Fruit fly (Drosophila melanogaster) whole organism, embryonic: ENCODE data around the gene Ced-12.

Experiments
- BEAF-32 ChIP-seq: fragments of 200-800 bp; sonication (Bioruptor generic); optimal IDR thresholded peaks from 3 replicates; lab custom pipeline; 2017; ENCODE audit warnings: missing biosample characterization, missing genetic modification characterization, mild to moderate bottlenecking, moderate library complexity, missing genetic modification reagents
- CG10147 ChIP-seq: fragments of 200-800 bp; sonication (Bioruptor generic); optimal IDR thresholded peaks from 2 replicates; lab custom pipeline; 2019; ENCODE audit warnings: missing biosample characterization, mild to moderate bottlenecking, missing genetic modification characterization, moderate library complexity
- CG10979 ChIP-seq: fragments of 200-800 bp; sonication (Bioruptor generic); optimal IDR thresholded peaks from 2 replicates; lab custom pipeline; 2018; ENCODE audit warnings: missing biosample characterization, mild to moderate bottlenecking, missing genetic modification characterization, moderate library complexity
- CG14050 ChIP-seq: fragments of 200-800 bp; sonication (Bioruptor generic); IDR thresholded peaks from 3 replicates; pipeline ENCODE4 v1.3.6; 2022; ENCODE audit warnings: missing biosample characterization, missing genetic modification characterization
- CG14441 ChIP-seq: fragments of 200-800 bp; sonication (Bioruptor generic); IDR thresholded peaks from 2 replicates; pipeline ENCODE4 v1.3.6; 2022; ENCODE audit warnings: missing biosample characterization, missing genetic modification characterization
- CG15269 ChIP-seq: fragments of 200-800 bp; sonication (Bioruptor generic); optimal IDR thresholded peaks from 2 replicates; lab custom pipeline; 2018; ENCODE audit warnings: missing biosample characterization, mild to moderate bottlenecking, missing genetic modification characterization, moderate library complexity
- CG1647 ChIP-seq: fragments of 200-800 bp; sonication (Bioruptor generic); optimal IDR thresholded peaks from 3 replicates; lab custom pipeline; 2016; ENCODE audit warnings: missing biosample characterization, missing genetic modification characterization
- CG17568 ChIP-seq: fragments of 200-800 bp; sonication (Bioruptor generic); optimal IDR thresholded peaks from 2 replicates; lab custom pipeline; 2018; ENCODE audit warnings: missing biosample characterization, mild to moderate bottlenecking, missing genetic modification characterization, moderate library complexity
- CG17829 ChIP-seq: fragments of 200-800 bp; optimal IDR thresholded peaks from 2 replicates; lab custom pipeline; 2019; ENCODE audit warnings: missing biosample characterization, mild to moderate bottlenecking, missing genetic modification characterization, moderate library complexity
- CG1832 ChIP-seq: fragments of 200-800 bp; sonication (Bioruptor generic); optimal IDR thresholded peaks from 2 replicates; lab custom pipeline; 2017; ENCODE audit warnings: missing biosample characterization, mild to moderate bottlenecking, missing genetic modification characterization, inconsistent platforms
- CG18476 ChIP-seq: fragments of 200-800 bp; sonication (Bioruptor generic); optimal IDR thresholded peaks from 2 replicates; lab custom pipeline; 2016; ENCODE audit warnings: missing biosample characterization, mild to moderate bottlenecking, missing genetic modification characterization
- CG2199 ChIP-seq: fragments of 200-800 bp; sonication (Bioruptor generic); IDR thresholded peaks from 3 replicates; pipeline ENCODE4 v1.3.6; 2022; ENCODE audit warnings: missing biosample characterization, missing genetic modification characterization
- CG32772 ChIP-seq: fragments of 200-800 bp; sonication (Bioruptor generic); IDR thresholded peaks from 2 replicates; pipeline ENCODE4 v1.3.6; 2022; ENCODE audit warnings: missing biosample characterization, missing genetic modification characterization
- CG34224 ChIP-seq: fragments of 200-800 bp; sonication (Bioruptor generic); IDR thresholded peaks from 3 replicates; pipeline ENCODE4 v1.3.6; 2022; ENCODE audit warnings: missing biosample characterization, missing genetic modification characterization; ENCODE audit not compliant: partially characterized antibody
- CG3726 ChIP-seq: fragments of 200-800 bp; sonication (Bioruptor generic); IDR thresholded peaks from 3 replicates; pipeline ENCODE4, ENCODE4 v1.3.6; 2022; ENCODE audit warnings: missing biosample characterization, missing genetic modification characterization
- CG5180 ChIP-seq: fragments of 200-800 bp; sonication (Bioruptor generic); optimal IDR thresholded peaks from 3 replicates; lab custom pipeline; 2017; ENCODE audit warnings: missing biosample characterization, missing genetic modification characterization, mild to moderate bottlenecking, moderate library complexity, missing genetic modification reagents
- CG6175 ChIP-seq: fragments of 200-800 bp; sonication (Bioruptor generic); IDR thresholded peaks from 3 replicates; pipeline ENCODE4 v1.3.6; 2022; ENCODE audit warnings: missing biosample characterization, missing genetic modification characterization
- CG6689 ChIP-seq: fragments of 200-800 bp; sonication (Bioruptor generic); IDR thresholded peaks from 2 replicates; pipeline ENCODE4 v1.3.6; 2022; ENCODE audit warnings: missing biosample characterization, missing genetic modification characterization
- CG7745 ChIP-seq: fragments of 200-800 bp; sonication (Bioruptor generic); optimal IDR thresholded peaks from 2 replicates; lab custom pipeline; 2018; ENCODE audit warnings: missing biosample characterization, mild to moderate bottlenecking, missing genetic modification characterization, moderate library complexity
- CG8290 ChIP-seq, 3 experiments: fragments of 200-800 bp; sonication (Bioruptor generic); optimal IDR thresholded peaks; 2 replicates each; lab custom pipeline; 2016 to 2019; ENCODE audit warnings: missing biosample characterization in 3 of 3, missing genetic modification characterization in 3 of 3, mild to moderate bottlenecking in 2 of 3, moderate library complexity in 1 of 3
- CG9215 ChIP-seq: fragments of 200-800 bp; sonication (Bioruptor generic); IDR thresholded peaks from 2 replicates; pipeline ENCODE4 v1.3.6; 2022; ENCODE audit warnings: missing biosample characterization, missing genetic modification characterization
- CkIIα-i1 ChIP-seq: fragments of 200-800 bp; sonication (Bioruptor generic); IDR thresholded peaks from 2 replicates; pipeline ENCODE4 v1.3.6; 2022; ENCODE audit warnings: missing biosample characterization, missing genetic modification characterization
- Elba2 ChIP-seq: fragments of 200-800 bp; sonication (Bioruptor generic); optimal IDR thresholded peaks from 3 replicates; lab custom pipeline; 2016; ENCODE audit warnings: missing biosample characterization, missing genetic modification characterization
- HmgD ChIP-seq: fragments of 200-800 bp; sonication (Bioruptor generic); optimal IDR thresholded peaks from 3 replicates; lab custom pipeline; 2016; ENCODE audit warnings: missing biosample characterization, missing genetic modification characterization
- Lim3 ChIP-seq: fragments of 200-800 bp; sonication (Bioruptor generic); IDR thresholded peaks from 2 replicates; pipeline ENCODE4 v1.3.6; 2022; ENCODE audit warnings: missing biosample characterization, missing genetic modification characterization
- Opbp ChIP-seq: fragments of 200-800 bp; sonication (Bioruptor generic); IDR thresholded peaks from 3 replicates; pipeline ENCODE4 v1.3.6; 2022; ENCODE audit warnings: missing biosample characterization, missing genetic modification characterization; ENCODE audit not compliant: partially characterized antibody
- Pdp1 ChIP-seq, 2 experiments: fragments of 200-800 bp; sonication (Bioruptor generic); optimal IDR thresholded peaks; 3 replicates each; lab custom pipeline; 2016; ENCODE audit warnings: missing biosample characterization in 2 of 2, missing genetic modification characterization in 2 of 2, mild to moderate bottlenecking in 1 of 2, moderate library complexity in 1 of 2
- Spps ChIP-seq: fragments of 200-800 bp; sonication (Bioruptor generic); optimal IDR thresholded peaks from 2 replicates; lab custom pipeline; 2018; ENCODE audit warnings: missing biosample characterization, mild to moderate bottlenecking, missing genetic modification characterization
- ab ChIP-seq: fragments of 200-800 bp; sonication (Bioruptor generic); optimal IDR thresholded peaks from 2 replicates; lab custom pipeline; 2016; ENCODE audit warnings: missing biosample characterization, missing genetic modification characterization
- ato ChIP-seq: fragments of 200-800 bp; sonication (Bioruptor generic); IDR thresholded peaks from 2 replicates; pipeline ENCODE4 v1.3.6; 2022; ENCODE audit warnings: missing biosample characterization, missing genetic modification characterization; ENCODE audit not compliant: partially characterized antibody
- disco-r ChIP-seq: fragments of 200-800 bp; sonication (Bioruptor generic); optimal IDR thresholded peaks from 2 replicates; lab custom pipeline; 2016; ENCODE audit warnings: missing biosample characterization, missing genetic modification characterization
- fu2 ChIP-seq: fragments of 200-800 bp; sonication (Bioruptor generic); optimal IDR thresholded peaks from 2 replicates; lab custom pipeline; 2016; ENCODE audit warnings: missing biosample characterization, missing genetic modification characterization
- grn ChIP-seq: fragments of 200-800 bp; sonication (Bioruptor generic); optimal IDR thresholded peaks from 3 replicates; lab custom pipeline; 2017; ENCODE audit warnings: missing biosample characterization, missing genetic modification characterization
- h ChIP-seq: fragments of >200 bp; optimal IDR thresholded peaks from 2 replicates; lab custom pipeline; 2017
- ken ChIP-seq: fragments of 200-800 bp; sonication (Bioruptor generic); IDR thresholded peaks from 3 replicates; pipeline ENCODE4 v1.3.6; 2022; ENCODE audit warnings: missing biosample characterization, missing genetic modification characterization
- lola ChIP-seq, 3 experiments: fragments of >200 bp in 2 of 3; fragments of 200-800 bp in 1 of 3; sonication (Bioruptor generic) in 1 of 3; optimal IDR thresholded peaks; 2 replicates each; lab custom pipeline; 2017 to 2019; ENCODE audit warnings: missing biosample characterization in 3 of 3, missing genetic modification characterization in 3 of 3, mild to moderate bottlenecking in 1 of 3, moderate library complexity in 1 of 3
- nerfin-2 ChIP-seq: fragments of 200-800 bp; sonication (Bioruptor generic); IDR thresholded peaks from 2 replicates; pipeline ENCODE4 v1.3.6; 2022; ENCODE audit warnings: missing biosample characterization, missing genetic modification characterization; ENCODE audit not compliant: partially characterized antibody
- pan ChIP-seq, 4 experiments: fragments of >200 bp in 3 of 4; fragments of 200-800 bp in 1 of 4; sonication (Bioruptor generic) in 1 of 4; optimal IDR thresholded peaks in 3 of 4; IDR thresholded peaks in 1 of 4; 2 replicates each; pipeline versions ENCODE4 v1.3.6 to Lab custom; 2017 to 2022; ENCODE audit warnings: missing biosample characterization in 2 of 4, missing genetic modification characterization in 2 of 4, mixed read lengths in 1 of 4
- pita ChIP-seq: fragments of 200-800 bp; sonication (Bioruptor generic); optimal IDR thresholded peaks from 2 replicates; lab custom pipeline; 2017; ENCODE audit warnings: missing biosample characterization, mild to moderate bottlenecking, missing genetic modification characterization
- schlank ChIP-seq: fragments of 200-800 bp; sonication (Bioruptor generic); optimal IDR thresholded peaks from 2 replicates; lab custom pipeline; 2018; ENCODE audit warnings: missing biosample characterization, mild to moderate bottlenecking, missing genetic modification characterization
- shn ChIP-seq: fragments of 200-800 bp; sonication (Bioruptor generic); optimal IDR thresholded peaks from 3 replicates; lab custom pipeline; 2016; ENCODE audit warnings: missing biosample characterization, missing genetic modification characterization
- sim ChIP-seq: fragments of 200-800 bp; sonication (Bioruptor generic); IDR thresholded peaks from 2 replicates; pipeline ENCODE4 v1.3.6; 2022; ENCODE audit warnings: missing biosample characterization, missing genetic modification characterization
- sima ChIP-seq: fragments of 200-800 bp; sonication (Bioruptor generic); optimal IDR thresholded peaks from 2 replicates; lab custom pipeline; 2016; ENCODE audit warnings: missing biosample characterization, missing genetic modification characterization
- sna ChIP-seq: fragments of 200-800 bp; sonication (Bioruptor generic); IDR thresholded peaks from 2 replicates; pipeline ENCODE4 v1.3.6; 2022; ENCODE audit warnings: missing biosample characterization, missing genetic modification characterization; ENCODE audit not compliant: partially characterized antibody
- tll ChIP-seq, 2 experiments: fragments of 200-800 bp in 1 of 2; fragments of >200 bp in 1 of 2; sonication (Bioruptor generic) in 1 of 2; optimal IDR thresholded peaks; 2 replicates each; lab custom pipeline; 2017 to 2019; ENCODE audit warnings: missing biosample characterization in 2 of 2, missing genetic modification characterization in 2 of 2, mild to moderate bottlenecking in 1 of 2, moderate library complexity in 1 of 2
- tna ChIP-seq: fragments of 200-800 bp; sonication (Bioruptor generic); IDR thresholded peaks from 2 replicates; pipeline ENCODE4 v1.3.6; 2022; ENCODE audit warnings: missing biosample characterization, missing genetic modification characterization; ENCODE audit not compliant: partially characterized antibody
- ttk ChIP-seq: fragments of 200-800 bp; sonication (Bioruptor generic); IDR thresholded peaks from 2 replicates; pipeline ENCODE4 v2.1.2; 2022; ENCODE audit warnings: missing biosample characterization, missing genetic modification characterization

Ced-12 gene

dm6 chr2L:12055837-12056388 lies 41.7 kb upstream of the Ced-12 start, which contains the start of the genes JhI-21, RpL7-like and CG34164 (continued):
- TF ChIP-seq fu2 (GFP tag; lab: Kevin White, UChicago), result no peak
- peak; percentile 31; the same call in 1 of the 2 replicates for TF ChIP-seq ato (GFP tag; lab: Robert Waterston, UW)
- TF ChIP-seq disco-r, result no peak
- TF ChIP-seq CG6175, result no peak
- TF ChIP-seq ab, result no peak
- no peak for TF ChIP-seq shn
- TF ChIP-seq tll (GFP tag; optimal IDR thresholded peaks at IDR 0.05; lab: Kevin White, UChicago), result no peak
- TF ChIP-seq CG8290 (GFP tag; optimal IDR thresholded peaks at IDR 0.05; lab: Kevin White, UChicago), result no peak
- no peak for TF ChIP-seq CG8290 (tag; optimal IDR thresholded peaks at IDR 0.05; lab: Kevin White, UChicago)
- no peak for TF ChIP-seq Elba2
- TF ChIP-seq CG5180 (GFP tag; lab: Kevin White, UChicago), result no peak
- TF ChIP-seq BEAF-32, result peak; percentile 71
- no peak for TF ChIP-seq CG10979 (tag; lab: Kevin White, UChicago)
- TF ChIP-seq pita (GFP tag; lab: Kevin White, UChicago), result no peak
- no peak for TF ChIP-seq CG9215 (GFP tag; lab: Robert Waterston, UW)
- no peak for TF ChIP-seq CG14050 (GFP tag; lab: Robert Waterston, UW)
- peak; percentile 64; the same call in 1 of the 3 replicates for TF ChIP-seq Opbp (GFP tag; lab: Robert Waterston, UW)
- no peak for TF ChIP-seq ken
- no peak for TF ChIP-seq CkIIα-i1 (GFP tag; lab: Robert Waterston, UW)
- no peak for TF ChIP-seq CG32772 (GFP tag; lab: Robert Waterston, UW)
- TF ChIP-seq CG14441 (GFP tag; lab: Robert Waterston, UW), result no peak
- no peak for TF ChIP-seq sim
- no peak for TF ChIP-seq sima
- no peak for TF ChIP-seq HmgD (GFP tag; lab: Kevin White, UChicago)
- no peak for TF ChIP-seq CG17568 (GFP tag; lab: Kevin White, UChicago)
- TF ChIP-seq tna (GFP tag; lab: Robert Waterston, UW), result peak; percentile 17; the same call in 1 of the 2 replicates
- TF ChIP-seq CG1832 (GFP tag; lab: Kevin White, UChicago), result no peak
- no peak for TF ChIP-seq Spps (tag; lab: Kevin White, UChicago)
- TF ChIP-seq CG2199, result peak; percentile 66; the same call in 1 of the 3 replicates
- TF ChIP-seq sna (GFP tag; lab: Robert Waterston, UW), result peak; percentile 43; the same call in 1 of the 2 replicates
- TF ChIP-seq pan (optimal IDR thresholded peaks at IDR 0.05; lab: Kevin White, UChicago), result no peak
- no peak for TF ChIP-seq pan (GFP tag; optimal IDR thresholded peaks at IDR 0.05 in 1 of 2, IDR thresholded peaks at IDR 0.05 in 1 of 2)
- TF ChIP-seq Lim3 (GFP tag; lab: Robert Waterston, UW), result no peak
- no peak for TF ChIP-seq schlank (tag; lab: Kevin White, UChicago)
- TF ChIP-seq CG7745 (tag; lab: Kevin White, UChicago), result no peak
- TF ChIP-seq CG3726, result no peak
- no peak for TF ChIP-seq CG15269 (tag; lab: Kevin White, UChicago)
- peak; percentile 8 for TF ChIP-seq CG17829 (tag; lab: Kevin White, UChicago)
- no peak for TF ChIP-seq CG18476 (GFP tag; lab: Kevin White, UChicago)
- peak; percentile 58; the same call in 1 of the 2 replicates for TF ChIP-seq ttk
- TF ChIP-seq nerfin-2 (GFP tag; lab: Robert Waterston, UW), result no peak; the same call in 1 of the 2 replicates
- TF ChIP-seq grn (GFP tag; lab: Kevin White, UChicago), result no peak
- TF ChIP-seq CG34224, result peak; percentile 65; the same call in 1 of the 3 replicates
- no peak for TF ChIP-seq CG6689
- no peak for TF ChIP-seq h (lab: Kevin White, UChicago)
- TF ChIP-seq lola (GFP tag; optimal IDR thresholded peaks at IDR 0.05; lab: Kevin White, UChicago), result no peak
- peak; percentile 28 for TF ChIP-seq CG10147 (GFP tag; lab: Kevin White, UChicago)
- TF ChIP-seq Pdp1 (GFP tag; optimal IDR thresholded peaks at IDR 0.05; lab: Kevin White, UChicago), result peak in 1 of 2 experiments; percentile 51
- no peak for TF ChIP-seq CG1647 (GFP tag; lab: Kevin White, UChicago)
